Worm (Caenorhabditis elegans): Measurements from ENCODE around the gene T05A12.4.

Gene T05A12.4

ce11 chrIV:6878912-6879554 is 8.7 kb upstream of the T05A12.4 start (continued):
- peak; percentile 59; the same call in 1 of the 2 replicates for TF ChIP-seq K11D2.4 (GFP tag; IDR thresholded peaks at IDR 0.05)

ce11 chrIV:6879666-6880210 is 8.0 kb upstream of the T05A12.4 start:
- TF ChIP-seq nhr-80 (tag; optimal IDR thresholded peaks at IDR 0.05) (peak; percentile 50), C17E4.6 (GFP tag; IDR thresholded peaks at IDR 0.05) (no peak), lin-26 (GFP tag; IDR thresholded peaks at IDR 0.05) (no peak)

DNA sequence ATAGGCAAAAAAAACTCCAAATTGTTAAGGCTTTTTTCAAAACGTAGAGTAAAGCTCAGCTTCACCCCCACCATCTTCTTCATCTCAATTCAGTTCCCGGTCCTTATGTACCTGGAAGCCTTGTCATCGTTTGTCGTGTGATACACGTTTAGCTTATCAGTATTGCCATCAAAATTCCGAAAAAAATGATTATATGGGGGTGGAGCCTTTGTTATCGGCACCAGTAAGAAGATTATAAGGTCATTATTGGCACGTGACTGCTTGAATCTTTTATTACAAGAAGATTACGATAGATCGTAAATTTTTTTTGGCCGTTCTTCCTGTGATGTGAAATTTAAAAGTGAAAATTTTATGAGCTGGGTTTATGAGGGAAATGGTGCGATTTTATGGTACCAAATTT is 7.3 kb upstream of the T05A12.4 start:
- TF ChIP-seq fkh-3 (tag; optimal IDR thresholded peaks at IDR 0.05) (no peak), hlh-12 (tag; optimal IDR thresholded peaks at IDR 0.05) (no peak), nhr-27 (tag; optimal IDR thresholded peaks at IDR 0.05) (no peak), aptf-2 (GFP tag; conservative IDR thresholded peaks at IDR 0.05) (no peak), B0019.2 (GFP tag; conservative IDR thresholded peaks at IDR 0.05) (no peak), mxl-1 (tag; optimal IDR thresholded peaks at IDR 0.05) (no peak), ekl-4 (GFP tag; IDR thresholded peaks at IDR 0.05) (no peak), ceh-100 (GFP tag; IDR thresholded peaks at IDR 0.05) (no peak), F55B11.4 (tag; optimal IDR thresholded peaks at IDR 0.05; ENCODE audit: borderline replicate concordance, insufficient read depth) (no peak), K11D2.4 (GFP tag; IDR thresholded peaks at IDR 0.05) (no peak), rec-8 (tag; optimal IDR thresholded peaks at IDR 0.05) (no peak), egl-44 (GFP tag; IDR thresholded peaks at IDR 0.05) (0 out of 2 replicates have a peak, but pooled peaks have one; percentile 13), tlf-1 (GFP tag; optimal IDR thresholded peaks at IDR 0.05) (peak; percentile 8), bed-2 (GFP tag; IDR thresholded peaks at IDR 0.05) (no peak), ets-4 (GFP tag; optimal IDR thresholded peaks at IDR 0.05) (peak; percentile 49), snpc-3.4 (tag; optimal IDR thresholded peaks at IDR 0.05) (no peak), nfyb-1 (GFP tag; IDR thresholded peaks at IDR 0.05) (0 out of 2 replicates have a peak, but pooled peaks have one; percentile 47), F33H1.4 (GFP tag; IDR thresholded peaks at IDR 0.05) (no peak), attf-3 (GFP tag; conservative IDR thresholded peaks at IDR 0.05) (no peak), C06A6.2 (GFP tag; conservative IDR thresholded peaks at IDR 0.05) (no peak), nhr-80 (tag; optimal IDR thresholded peaks at IDR 0.05) (peak; percentile 81), pha-4 (tag; optimal IDR thresholded peaks at IDR 0.05) (no peak), let-607 (tag; optimal IDR thresholded peaks at IDR 0.05) (peak in 1 of 2 experiments; percentile 55), B0261.1 (tag; optimal IDR thresholded peaks at IDR 0.05) (no peak), bed-1 (GFP tag; IDR thresholded peaks at IDR 0.05) (no peak), unc-130 (GFP tag; optimal IDR thresholded peaks at IDR 0.05) (no peak), snpc-1.3 (tag; optimal IDR thresholded peaks at IDR 0.05; ENCODE audit: insufficient read depth) (no peak), gei-17 (GFP tag; optimal IDR thresholded peaks at IDR 0.05) (no peak), ztf-22 (GFP tag; optimal IDR thresholded peaks at IDR 0.05) (peak; percentile 75), F37B4.10 (GFP tag; IDR thresholded peaks at IDR 0.05) (no peak), akir-1 (GFP tag; optimal IDR thresholded peaks at IDR 0.05) (no peak), madf-6 (GFP tag; IDR thresholded peaks at IDR 0.05) (no peak), nhr-179 (tag; optimal IDR thresholded peaks at IDR 0.05) (no peak), lin-35 (GFP tag; optimal IDR thresholded peaks at IDR 0.05) (no peak), B0336.3 (GFP tag; IDR thresholded peaks at IDR 0.05) (no peak), cebp-1 (GFP tag; IDR thresholded peaks at IDR 0.05) (no peak), cebp-1 (tag; optimal IDR thresholded peaks at IDR 0.05) (peak; percentile 27), sdz-38 (tag; optimal IDR thresholded peaks at IDR 0.05) (no peak), efl-1 (GFP tag; optimal IDR thresholded peaks at IDR 0.05) (no peak), C17E4.6 (GFP tag; IDR thresholded peaks at IDR 0.05) (no peak), tbp1 (GFP tag; optimal IDR thresholded peaks at IDR 0.05) (peak; percentile 17), Y56A3A.18 (GFP tag; IDR thresholded peaks at IDR 0.05) (0 out of 2 replicates have a peak, but pooled peaks have one; percentile 42)

Measured in whole organism, young adult.